Fruit fly (Drosophila melanogaster) whole organism, pupa: ENCODE measurements around the gene snsl.

Source experiments
- CG10348 ChIP-seq: fragments of 200-800 bp; sonication (Bioruptor generic); IDR thresholded peaks from 2 replicates; pipeline ENCODE4 v1.3.6; 2022; ENCODE audit warnings: missing biosample characterization, missing genetic modification characterization
- CG12605 ChIP-seq: fragments of 200-800 bp; sonication (Bioruptor generic); IDR thresholded peaks from 2 replicates; pipeline ENCODE4 v1.3.6; 2022; ENCODE audit warnings: missing biosample characterization, missing genetic modification characterization
- CG13204 ChIP-seq: fragments of 200-800 bp; sonication (Bioruptor generic); optimal IDR thresholded peaks from 2 replicates; lab custom pipeline; 2018; ENCODE audit warnings: missing biosample characterization, mild to moderate bottlenecking, missing genetic modification characterization, moderate library complexity
- CG14655 ChIP-seq: fragments of 200-800 bp; sonication (Bioruptor generic); optimal IDR thresholded peaks from 3 replicates; lab custom pipeline; 2017; ENCODE audit warnings: mild to moderate bottlenecking, missing biosample characterization, missing genetic modification reagents, missing genetic modification characterization
- CG15710 ChIP-seq: fragments of 200-800 bp; sonication (Bioruptor generic); optimal IDR thresholded peaks from 2 replicates; lab custom pipeline; 2018; ENCODE audit warnings: missing biosample characterization, mild to moderate bottlenecking, missing genetic modification characterization, moderate library complexity
- CG17806 ChIP-seq: fragments of 200-800 bp; sonication (Bioruptor generic); optimal IDR thresholded peaks from 2 replicates; lab custom pipeline; 2018; ENCODE audit warnings: missing biosample characterization, mild to moderate bottlenecking, missing genetic modification characterization, moderate library complexity
- CG32121 ChIP-seq: fragments of 200-800 bp; sonication (Bioruptor generic); IDR thresholded peaks from 2 replicates; pipeline ENCODE4 v1.3.6; 2022; ENCODE audit warnings: missing biosample characterization, missing genetic modification characterization
- CG34367 ChIP-seq: fragments of 200-800 bp; sonication (Bioruptor generic); optimal IDR thresholded peaks from 2 replicates; lab custom pipeline; 2018; ENCODE audit warnings: missing biosample characterization, mild to moderate bottlenecking, missing genetic modification characterization
- CG4496 ChIP-seq: fragments of 200-800 bp; sonication (Bioruptor generic); IDR thresholded peaks from 3 replicates; pipeline ENCODE4 v1.3.6; 2022; ENCODE audit warnings: missing biosample characterization, missing genetic modification characterization
- CG8159 ChIP-seq: fragments of 200-800 bp; sonication (Bioruptor generic); optimal IDR thresholded peaks from 3 replicates; lab custom pipeline; 2018; ENCODE audit warnings: missing biosample characterization, mild to moderate bottlenecking, missing genetic modification characterization, moderate library complexity
- CG8301 ChIP-seq: fragments of 200-800 bp; sonication (Bioruptor generic); optimal IDR thresholded peaks from 2 replicates; lab custom pipeline; 2018; ENCODE audit warnings: missing biosample characterization, mild to moderate bottlenecking, missing genetic modification characterization
- CG9948 ChIP-seq: fragments of 200-800 bp; sonication (Bioruptor generic); optimal IDR thresholded peaks from 2 replicates; lab custom pipeline; 2018; ENCODE audit warnings: missing biosample characterization, mild to moderate bottlenecking, missing genetic modification characterization, moderate library complexity
- D1 ChIP-seq: fragments of 200-800 bp; sonication (Bioruptor generic); optimal IDR thresholded peaks from 2 replicates; lab custom pipeline; 2018; ENCODE audit warnings: missing biosample characterization, mild to moderate bottlenecking, missing genetic modification characterization, moderate library complexity
- Ets98B ChIP-seq: fragments of 200-800 bp; sonication (Bioruptor generic); IDR thresholded peaks from 2 replicates; pipeline ENCODE4 v1.3.6; 2022; ENCODE audit warnings: missing biosample characterization, missing genetic modification characterization
- Pif1A ChIP-seq: fragments of 200-800 bp; sonication (Bioruptor generic); optimal IDR thresholded peaks from 3 replicates; lab custom pipeline; 2016; ENCODE audit warnings: missing biosample characterization, missing genetic modification characterization
- Pif1B ChIP-seq: fragments of 200-800 bp; sonication (Bioruptor generic); optimal IDR thresholded peaks from 3 replicates; lab custom pipeline; 2016; ENCODE audit warnings: missing biosample characterization, missing genetic modification characterization
- Snoo ChIP-seq: fragments of 200-800 bp; sonication (Bioruptor generic); optimal IDR thresholded peaks from 3 replicates; lab custom pipeline; 2017; ENCODE audit warnings: missing biosample characterization, mild to moderate bottlenecking, missing genetic modification characterization, inconsistent platforms
- fd96Ca ChIP-seq: fragments of 200-800 bp; sonication (Bioruptor generic); IDR thresholded peaks from 3 replicates; pipeline ENCODE4 v1.3.6; 2022; ENCODE audit warnings: missing biosample characterization, missing genetic modification characterization
- gl ChIP-seq: fragments of 200-800 bp; sonication (Bioruptor generic); optimal IDR thresholded peaks from 2 replicates; lab custom pipeline; 2018; ENCODE audit warnings: missing biosample characterization, mild to moderate bottlenecking, missing genetic modification characterization
- rn ChIP-seq: fragments of 200-800 bp; sonication (Bioruptor generic); IDR thresholded peaks from 2 replicates; pipeline ENCODE4 v1.3.6; 2022; ENCODE audit warnings: missing biosample characterization, missing genetic modification characterization

The snsl gene

DNA sequence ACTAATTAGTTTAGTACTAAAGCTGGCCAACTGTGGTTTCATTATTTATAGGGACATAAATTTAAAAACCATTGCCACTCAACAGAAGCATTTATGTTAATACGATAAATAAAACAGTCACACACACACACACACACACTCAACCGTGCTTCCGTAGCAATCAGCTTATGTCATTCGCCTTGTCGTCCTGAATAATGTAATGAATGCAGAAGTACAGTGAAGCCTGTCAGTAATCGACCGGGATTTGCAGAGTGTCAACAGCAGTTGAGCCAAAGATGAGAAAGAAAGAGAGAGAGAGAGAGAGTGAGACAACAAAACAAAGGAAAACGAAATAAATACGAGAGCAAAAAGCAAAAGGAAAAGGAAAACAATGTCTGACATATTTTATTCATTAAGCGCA, 38.2 kb downstream of the snsl start:
- TF ChIP-seq CG32121 = no peak
- no peak for TF ChIP-seq Ets98B
- TF ChIP-seq CG12605 = no peak
- TF ChIP-seq D1 = no peak
- no peak for TF ChIP-seq fd96Ca (GFP tag; lab: Robert Waterston, UW)
- no peak for TF ChIP-seq CG9948
- TF ChIP-seq CG15710 = no peak
- TF ChIP-seq Snoo (tag; lab: Kevin White, UChicago) = no peak
- TF ChIP-seq CG13204 (GFP tag; lab: Kevin White, UChicago) = no peak

DNA sequence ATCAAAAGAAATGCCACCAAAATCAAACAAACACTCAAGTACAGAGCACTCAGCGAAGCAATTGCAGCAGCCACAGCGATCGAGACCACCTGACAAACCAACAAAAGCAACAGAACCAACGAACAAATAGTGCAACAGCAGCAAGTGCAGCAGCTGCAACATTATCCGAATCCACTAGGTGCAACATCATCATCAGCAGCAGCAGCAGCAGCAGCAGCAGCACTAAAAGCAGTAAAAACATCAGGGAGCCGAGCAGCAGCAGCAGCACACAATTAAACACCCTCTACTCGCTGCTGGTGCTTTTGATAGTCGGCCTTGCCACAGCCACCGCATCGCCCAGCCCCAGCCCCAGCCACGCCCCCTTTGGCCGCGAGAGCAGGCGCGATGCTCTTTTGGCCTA, 41.2 kb downstream of the snsl start:
- TF ChIP-seq CG13204 (GFP tag; lab: Kevin White, UChicago) = no peak
- no peak for TF ChIP-seq gl (tag; lab: Kevin White, UChicago)
- TF ChIP-seq Snoo (tag; lab: Kevin White, UChicago) = no peak
- no peak for TF ChIP-seq CG8159 (tag; lab: Kevin White, UChicago)
- no peak for TF ChIP-seq rn (GFP tag; lab: Robert Waterston, UW)
- TF ChIP-seq CG14655 (GFP tag; lab: Kevin White, UChicago) = no peak
- TF ChIP-seq Pif1A (GFP tag; lab: Kevin White, UChicago) = no peak
- no peak for TF ChIP-seq Pif1B
- TF ChIP-seq CG4496 (GFP tag; lab: Robert Waterston, UW) = no peak
- no peak for TF ChIP-seq CG10348 (GFP tag; lab: Robert Waterston, UW)

DNA sequence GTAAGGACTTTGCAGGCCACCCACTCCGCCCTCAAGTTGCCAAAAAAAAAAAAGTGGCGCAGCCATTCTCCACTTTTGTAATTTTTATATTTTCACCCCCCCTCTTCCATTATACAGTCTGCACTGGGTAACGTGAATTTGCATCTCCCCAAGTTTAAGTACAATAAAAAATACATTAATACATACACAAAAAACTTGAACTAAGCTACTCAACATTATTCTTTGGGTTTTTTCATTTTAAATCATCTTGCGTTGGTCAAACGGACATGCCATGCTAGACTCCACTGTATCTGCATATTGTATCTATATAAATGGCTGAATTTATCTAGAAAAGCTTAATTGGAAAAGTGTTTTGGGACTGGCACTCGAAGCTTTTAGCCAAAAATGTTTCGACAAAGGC, 45.1 kb downstream of the snsl start:
- 0 out of 2 replicates have a peak, but pooled peaks have one; percentile 12 for TF ChIP-seq Ets98B
- TF ChIP-seq CG34367 (tag; lab: Kevin White, UChicago) = no peak
- no peak for TF ChIP-seq CG32121
- TF ChIP-seq, all 21 proteins: peak for 1

DNA sequence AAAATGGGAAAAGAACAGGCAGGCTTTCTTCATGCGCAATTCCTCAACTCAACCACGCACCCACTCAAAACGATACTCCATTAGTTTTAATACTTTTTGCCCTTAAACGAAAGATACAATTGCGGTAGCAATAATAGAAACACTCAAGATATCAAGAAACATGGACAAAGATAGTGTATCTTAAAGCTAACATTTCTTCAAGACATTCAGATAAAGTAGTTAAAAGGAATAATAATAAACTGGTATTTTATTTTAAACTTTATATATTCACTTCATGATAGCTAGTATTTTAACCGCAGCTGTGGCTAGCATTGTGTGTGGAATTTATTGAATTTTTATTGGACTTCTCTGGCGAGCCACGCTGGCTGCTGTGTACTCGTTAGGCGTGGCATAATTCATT, 50.4 kb downstream of the snsl start:
- no peak for TF ChIP-seq CG34367 (tag; lab: Kevin White, UChicago)
- TF ChIP-seq CG17806 = peak; percentile 34
- no peak for TF ChIP-seq CG32121
- TF ChIP-seq CG9948 = peak; percentile 49
- TF ChIP-seq CG15710 = peak; percentile 15
- TF ChIP-seq gl (tag; lab: Kevin White, UChicago) = no peak
- TF ChIP-seq CG14655 (GFP tag; lab: Kevin White, UChicago) = peak; percentile 19
- no peak for TF ChIP-seq rn (GFP tag; lab: Robert Waterston, UW)
- TF ChIP-seq CG8159 (tag; lab: Kevin White, UChicago) = peak; percentile 60

DNA sequence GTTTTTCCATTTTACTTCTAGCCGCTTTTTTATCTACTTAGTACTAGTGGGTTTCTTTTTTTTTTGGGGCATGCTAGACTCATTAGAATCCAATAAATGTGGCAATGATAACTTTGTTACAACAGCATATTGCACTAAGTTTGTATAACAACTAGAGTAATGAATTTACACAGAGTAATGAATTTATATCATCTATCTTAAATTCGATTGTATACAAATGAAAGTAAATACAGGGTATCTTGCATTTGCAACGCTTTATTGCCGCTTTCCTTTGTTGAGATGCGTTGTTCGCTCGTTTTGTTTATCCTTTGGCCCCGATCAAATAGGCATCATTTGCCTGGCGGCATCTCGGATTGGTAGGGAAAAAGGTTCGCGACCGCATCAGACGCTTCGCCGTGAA, 51.7 kb downstream of the snsl start:
- TF ChIP-seq Ets98B (no peak), CG4496 (GFP tag; lab: Robert Waterston, UW) (no peak), Pif1A (GFP tag; lab: Kevin White, UChicago) (no peak), CG32121 (no peak), CG14655 (GFP tag; lab: Kevin White, UChicago) (no peak), fd96Ca (GFP tag; lab: Robert Waterston, UW) (no peak), CG8159 (tag; lab: Kevin White, UChicago) (no peak), Snoo (tag; lab: Kevin White, UChicago) (no peak), CG9948 (no peak), CG13204 (GFP tag; lab: Kevin White, UChicago) (no peak), rn (GFP tag; lab: Robert Waterston, UW) (no peak), CG8301 (tag; lab: Kevin White, UChicago) (no peak), CG10348 (GFP tag; lab: Robert Waterston, UW) (no peak), CG17806 (no peak)
